Worm (Caenorhabditis elegans) whole organism, L2 larva: ENCODE measurements around the gene cal-2.
A peak's percentile ranks its signal among the peaks of the same experiment; 100 is the strongest.

Experiments used
- Y55F3AM.14 ChIP-seq: fragments of 200-800 bp; sonication (Bioruptor generic); optimal IDR thresholded peaks from 2 replicates; lab custom pipeline; 2018; ENCODE audit warnings: mild to moderate bottlenecking, missing genetic modification characterization, missing compliant biosample characterization
- alr-1 ChIP-seq: fragments of 150-350 bp; optimal IDR thresholded peaks from 2 replicates; lab custom pipeline; 2014; ENCODE audit warnings: missing biosample characterization, missing genetic modification characterization
- ama-1 ChIP-seq: fragments of 150-350 bp; optimal IDR thresholded peaks from 2 replicates; lab custom pipeline; 2018; ENCODE audit warnings: inconsistent platforms
- ceh-82 ChIP-seq: fragments of 150-350 bp; optimal IDR thresholded peaks from 2 replicates; lab custom pipeline; 2014; ENCODE audit warnings: missing biosample characterization, missing genetic modification characterization
- dmd-4 ChIP-seq: sonication (generic microtip); optimal IDR thresholded peaks from 2 replicates; lab custom pipeline; 2017; ENCODE audit warnings: missing biosample characterization, missing genetic modification characterization
- elt-3 ChIP-seq: sonication (generic microtip); optimal IDR thresholded peaks from 2 replicates; lab custom pipeline; 2017; ENCODE audit warnings: missing biosample characterization, missing genetic modification characterization
- lsy-2 ChIP-seq, 2 experiments: fragments of 150-350 bp in 1 of 2; sonication (generic microtip) in 1 of 2; optimal IDR thresholded peaks; 2 replicates each; lab custom pipeline; 2014 to 2017; ENCODE audit warnings: missing biosample characterization in 2 of 2, missing genetic modification characterization in 2 of 2
- mbf-1 ChIP-seq: sonication (generic microtip); optimal IDR thresholded peaks from 2 replicates; lab custom pipeline; 2017; ENCODE audit warnings: missing biosample characterization, missing genetic modification characterization
- nhr-10 ChIP-seq: sonication (generic microtip); optimal IDR thresholded peaks from 2 replicates; lab custom pipeline; 2017; ENCODE audit warnings: missing biosample characterization, missing genetic modification characterization
- nhr-12 ChIP-seq: fragments of 150-350 bp; optimal IDR thresholded peaks from 2 replicates; lab custom pipeline; 2014; ENCODE audit warnings: missing biosample characterization, missing genetic modification characterization
- nhr-129 ChIP-seq: fragments of 150-350 bp; optimal IDR thresholded peaks from 2 replicates; lab custom pipeline; 2014; ENCODE audit warnings: missing biosample characterization, missing genetic modification characterization
- nhr-21 ChIP-seq: fragments of 150-350 bp; optimal IDR thresholded peaks from 2 replicates; lab custom pipeline; 2014; ENCODE audit warnings: missing biosample characterization, missing genetic modification characterization
- sem-4 ChIP-seq: fragments of 150-350 bp; optimal IDR thresholded peaks from 2 replicates; lab custom pipeline; 2014; ENCODE audit warnings: missing biosample characterization, missing genetic modification reagents, missing genetic modification characterization
- sma-3 ChIP-seq: sonication (generic microtip); optimal IDR thresholded peaks from 2 replicates; lab custom pipeline; 2016; ENCODE audit warnings: missing genetic modification reagents, missing genetic modification characterization, missing compliant biosample characterization
- unc-55 ChIP-seq: fragments of 150-350 bp; sonication (generic microtip); optimal IDR thresholded peaks from 3 replicates; lab custom pipeline; 2014; ENCODE audit warnings: missing biosample characterization, missing genetic modification reagents, missing genetic modification characterization
- unc-62 ChIP-seq: fragments of 150-350 bp; optimal IDR thresholded peaks from 2 replicates; lab custom pipeline; 2014; ENCODE audit warnings: missing biosample characterization, missing genetic modification reagents, missing genetic modification characterization
- ztf-4 ChIP-seq: fragments of 150-350 bp; optimal IDR thresholded peaks from 2 replicates; lab custom pipeline; 2014; ENCODE audit warnings: missing biosample characterization, missing genetic modification characterization

The cal-2 gene

DNA sequence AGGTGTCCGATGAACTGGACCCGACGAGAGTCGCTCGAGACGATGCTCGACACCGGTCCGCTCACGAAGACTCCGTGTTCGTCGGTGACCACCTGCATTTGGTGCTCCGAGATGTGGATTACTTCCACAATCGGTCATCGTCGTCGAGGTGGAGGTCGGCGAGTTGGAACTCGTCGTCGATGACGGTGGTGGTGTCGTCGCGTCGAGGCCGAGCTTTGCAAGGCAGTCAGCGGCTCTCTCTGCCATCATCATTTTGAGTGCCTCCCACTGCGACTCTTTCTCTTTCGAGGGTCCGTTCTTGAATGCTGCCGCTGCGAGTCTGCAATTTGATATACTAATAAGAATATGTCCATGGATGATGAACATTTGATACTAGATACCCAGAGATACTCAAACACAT, 47.2 kb downstream of the cal-2 start:
- TF ChIP-seq sem-4 (no peak), alr-1 (no peak), ama-1 (no peak), sma-3 (GFP tag; lab: Kevin White, UChicago) (no peak), nhr-12 (no peak), elt-3 (no peak), mbf-1 (no peak)

DNA sequence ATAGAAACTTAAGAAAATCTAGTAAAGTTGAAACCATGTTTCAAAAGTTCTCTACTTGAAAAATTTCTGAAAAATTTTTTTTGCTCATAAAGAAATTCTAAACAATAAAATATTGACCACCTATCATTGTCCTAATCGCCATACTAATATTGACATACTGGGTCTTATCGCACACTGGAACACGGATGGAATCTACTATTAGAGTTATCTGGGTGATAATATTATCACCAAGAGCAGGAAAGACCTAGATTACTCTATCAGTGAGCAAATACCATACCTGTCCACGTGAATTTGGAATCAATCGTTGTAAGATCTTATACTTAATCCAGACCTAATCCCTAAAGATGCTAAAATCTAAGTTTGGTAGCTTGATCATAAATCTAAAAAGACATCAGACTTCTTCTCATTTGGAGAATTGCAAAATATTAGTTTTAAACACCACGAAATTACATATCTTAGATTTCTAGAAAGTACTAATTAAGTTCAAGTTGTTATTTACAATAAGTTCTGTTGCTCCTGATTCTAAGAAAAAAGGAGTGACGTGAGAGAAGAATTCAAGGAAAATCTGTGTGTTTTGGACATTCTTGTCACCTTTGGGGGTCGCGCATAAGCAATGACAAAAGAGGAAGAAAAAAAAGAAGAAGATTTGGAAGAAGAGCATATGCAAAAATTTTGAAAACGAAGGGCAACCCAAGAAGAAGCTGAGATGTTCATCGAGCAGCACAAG, 49.6 kb downstream of the cal-2 start:
- no peak for TF ChIP-seq ama-1
- TF ChIP-seq ceh-82 (tag; lab: Kevin White, UChicago), result no peak
- TF ChIP-seq nhr-10 (tag; lab: Kevin White, UChicago), result no peak
- peak; percentile 41 for TF ChIP-seq nhr-21 (tag; lab: Kevin White, UChicago)
- TF ChIP-seq dmd-4 (tag; lab: Kevin White, UChicago), result no peak
- TF ChIP-seq lsy-2 (tag; optimal IDR thresholded peaks at IDR 0.05; lab: Kevin White, UChicago), result peak in 1 of 2 experiments; percentile 12
- no peak for TF ChIP-seq sem-4
- peak; percentile 4 for TF ChIP-seq Y55F3AM.14 (GFP tag; lab: Kevin White, UChicago)
- no peak for TF ChIP-seq mbf-1

DNA sequence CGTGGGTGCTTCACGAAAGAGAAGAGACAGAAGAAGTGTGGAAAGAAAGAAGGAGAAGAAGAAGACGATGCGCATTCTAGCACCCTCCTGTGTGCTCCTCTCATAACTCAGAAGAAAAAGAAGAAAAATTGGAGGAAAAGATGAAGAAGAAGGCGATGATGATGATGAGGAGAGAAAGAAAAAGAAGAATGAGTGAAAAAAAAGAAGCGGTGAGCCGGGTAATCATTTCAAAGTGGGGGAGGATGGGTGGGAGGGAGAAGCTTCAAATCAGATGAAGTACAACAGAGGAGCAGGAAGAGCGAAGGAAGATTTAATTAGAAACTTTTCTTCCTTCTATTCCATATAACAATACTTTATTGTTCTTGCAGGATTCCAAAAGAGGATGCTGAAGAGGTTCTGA, 50.2 kb downstream of the cal-2 start:
- TF ChIP-seq nhr-129 (tag; lab: Kevin White, UChicago), result peak; percentile 23
- no peak for TF ChIP-seq ztf-4
- no peak for TF ChIP-seq unc-62 (GFP tag; lab: Kevin White, UChicago)
- TF ChIP-seq unc-55 (GFP tag; lab: Kevin White, UChicago), result peak; percentile 71
